Worm (Caenorhabditis elegans) whole organism, L4 larva: ENCODE results near the gene cest-19.

Experiments used
- F10B5.3 ChIP-seq: sonication (generic microtip); optimal IDR thresholded peaks from 2 replicates; lab custom pipeline; 2016; ENCODE audit warnings: mild to moderate bottlenecking, missing genetic modification characterization, missing compliant biosample characterization
- nhr-28 ChIP-seq: fragments of 150-350 bp; optimal IDR thresholded peaks from 2 replicates; lab custom pipeline; 2014; ENCODE audit warnings: missing biosample characterization, missing genetic modification characterization
- skn-1 ChIP-seq: fragments of 150-350 bp; optimal IDR thresholded peaks from 2 replicates; lab custom pipeline; 2014; ENCODE audit warnings: missing biosample characterization, missing genetic modification characterization
- spr-1 ChIP-seq: sonication (generic microtip); optimal IDR thresholded peaks from 2 replicates; lab custom pipeline; 2016; ENCODE audit warnings: mild to moderate bottlenecking, missing genetic modification characterization, missing compliant biosample characterization

DNA sequence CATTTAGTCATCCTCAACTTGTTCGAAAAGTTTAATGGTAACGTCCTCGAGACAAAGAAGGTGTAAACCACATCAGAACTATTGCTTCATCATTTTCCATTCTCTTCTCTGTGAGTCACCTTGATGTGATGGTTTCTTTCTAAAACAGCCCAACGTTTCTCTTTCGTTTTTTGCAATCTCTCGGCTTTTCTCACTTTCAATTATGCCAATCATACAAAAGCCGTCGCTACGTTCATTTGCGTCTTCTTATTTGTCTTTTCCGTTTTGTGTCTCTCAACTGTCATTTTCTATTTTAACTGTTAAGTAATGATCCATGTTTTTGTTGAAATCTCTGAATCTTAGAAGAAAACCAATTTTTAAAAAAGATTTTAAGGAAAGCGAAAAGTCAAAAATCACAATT lies 21.5 kb upstream of the cest-19 start, which contains the start of gene B0403.5:
- TF ChIP-seq F10B5.3 (tag; lab: Kevin White, UChicago) (no peak), spr-1 (tag; lab: Kevin White, UChicago) (no peak), skn-1 (tag; lab: Kevin White, UChicago) (no peak), nhr-28 (tag; lab: Kevin White, UChicago) (no peak)
